Fruit fly (Drosophila melanogaster): Measurements from ENCODE around the gene CG12535.

dm6 chrX:3361675-3362074 lies 87.1 kb downstream of the CG12535 start:
- no peak for TF ChIP-seq sv (GFP tag; optimal IDR thresholded peaks at IDR 0.05)
- TF ChIP-seq pan (optimal IDR thresholded peaks at IDR 0.05): no peak
- TF ChIP-seq Sp1 (GFP tag; optimal IDR thresholded peaks at IDR 0.05): no peak
- TF ChIP-seq sage (GFP tag; optimal IDR thresholded peaks at IDR 0.05): no peak
- no peak for TF ChIP-seq h (GFP tag; optimal IDR thresholded peaks at IDR 0.05)
- TF ChIP-seq dsf (GFP tag; optimal IDR thresholded peaks at IDR 0.05; ENCODE audit: borderline replicate concordance): no peak
- no peak for TF ChIP-seq fru (GFP tag; optimal IDR thresholded peaks at IDR 0.05)
